Fruit fly (Drosophila melanogaster): Measurements from ENCODE around the gene CG5282.

Gene CG5282

DNA sequence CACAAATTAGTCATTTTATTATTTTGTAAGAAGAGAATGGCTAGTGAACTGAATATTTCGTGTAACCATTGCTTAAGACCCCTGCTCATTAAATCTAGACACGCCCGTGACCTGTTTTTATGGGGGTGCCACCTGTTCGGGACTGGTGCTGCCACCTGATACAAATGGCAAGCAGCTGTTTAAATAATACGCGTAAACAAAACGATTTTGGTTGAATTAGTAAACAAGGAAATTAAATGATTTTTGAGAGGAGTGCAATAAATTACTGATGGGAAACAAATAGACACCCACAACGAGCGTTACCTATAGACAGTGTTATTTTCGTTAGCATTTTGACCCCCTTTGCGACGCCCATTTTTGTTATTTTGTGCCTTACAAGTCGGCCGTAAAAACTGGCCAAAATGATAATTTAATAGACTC is 48.9 kb upstream of the CG5282 start (continued):
- TF ChIP-seq tgo (GFP tag; IDR thresholded peaks at IDR 0.05) = no peak
- peak; percentile 92 for TF ChIP-seq B-H2 (GFP tag; optimal IDR thresholded peaks at IDR 0.05)
- peak; percentile 46 to 93 for TF ChIP-seq crp (GFP tag; optimal IDR thresholded peaks at IDR 0.05)
- TF ChIP-seq CG12299 (tag; optimal IDR thresholded peaks at IDR 0.05) = peak; percentile 75
- no peak for TF ChIP-seq pan (optimal IDR thresholded peaks at IDR 0.05)
- no peak for TF ChIP-seq pan (GFP tag; optimal IDR thresholded peaks at IDR 0.05 in 1 of 2, IDR thresholded peaks at IDR 0.05 in 1 of 2)
- peak; percentile 80 for TF ChIP-seq CG14710 (tag; optimal IDR thresholded peaks at IDR 0.05)
- no peak for TF ChIP-seq vnd (GFP tag; IDR thresholded peaks at IDR 0.05; ENCODE audit: partially characterized antibody)
- peak in 1 of 2 experiments; percentile 62 for TF ChIP-seq insv (GFP tag; optimal IDR thresholded peaks at IDR 0.05)
- TF ChIP-seq CkIIα-i1 (GFP tag; IDR thresholded peaks at IDR 0.05) = no peak
- peak; percentile 82 for TF ChIP-seq CG9876 (GFP tag; optimal IDR thresholded peaks at IDR 0.05)
- peak; percentile 70 for TF ChIP-seq trem (tag; optimal IDR thresholded peaks at IDR 0.05)
- peak; percentile 81 for TF ChIP-seq CG12071 (GFP tag; optimal IDR thresholded peaks at IDR 0.05)
- TF ChIP-seq CG4404 (GFP tag; IDR thresholded peaks at IDR 0.05) = no peak
- TF ChIP-seq CG2199 (GFP tag; IDR thresholded peaks at IDR 0.05) = no peak
- TF ChIP-seq Jarid2 (GFP tag; optimal IDR thresholded peaks at IDR 0.05) = peak; percentile 48
- no peak for TF ChIP-seq CG4730 (GFP tag; IDR thresholded peaks at IDR 0.05)
- TF ChIP-seq wek (GFP tag; optimal IDR thresholded peaks at IDR 0.05) = peak; percentile 69
- peak; percentile 91 for TF ChIP-seq CG4617 (GFP tag; optimal IDR thresholded peaks at IDR 0.05; ENCODE audit: borderline replicate concordance)
- TF ChIP-seq cas (GFP tag; IDR thresholded peaks at IDR 0.05) = no peak
- peak; percentile 82 for TF ChIP-seq CG13775 (GFP tag; optimal IDR thresholded peaks at IDR 0.05)
- peak; percentile 79 for TF ChIP-seq nau (GFP tag; optimal IDR thresholded peaks at IDR 0.05)
- TF ChIP-seq Dp (GFP tag; optimal IDR thresholded peaks at IDR 0.05) = peak; percentile 49
- TF ChIP-seq tin (GFP tag; optimal IDR thresholded peaks at IDR 0.05) = peak; percentile 95
- peak; percentile 49 for TF ChIP-seq run (tag; optimal IDR thresholded peaks at IDR 0.05)
- no peak for TF ChIP-seq CG10366 (GFP tag; IDR thresholded peaks at IDR 0.05)
- TF ChIP-seq ind (GFP tag; optimal IDR thresholded peaks at IDR 0.05) = peak; percentile 93
- peak; percentile 77 for TF ChIP-seq HmgD (GFP tag; optimal IDR thresholded peaks at IDR 0.05)
- no peak for TF ChIP-seq Optix (GFP tag; IDR thresholded peaks at IDR 0.05)
- peak; percentile 78 for TF ChIP-seq maf-S (GFP tag; optimal IDR thresholded peaks at IDR 0.05)
- TF ChIP-seq Doc2 (GFP tag; IDR thresholded peaks at IDR 0.05) = no peak
- TF ChIP-seq D (optimal IDR thresholded peaks at IDR 0.05) = no peak
- peak; percentile 72 for TF ChIP-seq D (GFP tag; optimal IDR thresholded peaks at IDR 0.05)
- TF ChIP-seq CG12744 (GFP tag; optimal IDR thresholded peaks at IDR 0.05) = peak; percentile 74
- peak; percentile 84 for TF ChIP-seq CG34376 (GFP tag; optimal IDR thresholded peaks at IDR 0.05)
- TF ChIP-seq H15 (GFP tag; IDR thresholded peaks at IDR 0.05) = no peak
- peak; percentile 74 for TF ChIP-seq CG4820 (GFP tag; optimal IDR thresholded peaks at IDR 0.05)
- peak; percentile 41 for TF ChIP-seq CG7271 (tag; optimal IDR thresholded peaks at IDR 0.05)
- TF ChIP-seq ERR (GFP tag; optimal IDR thresholded peaks at IDR 0.05) = peak; percentile 60
- peak; percentile 80 for TF ChIP-seq shn (GFP tag; optimal IDR thresholded peaks at IDR 0.05)
- TF ChIP-seq CG8478 (optimal IDR thresholded peaks at IDR 0.05) = no peak
- peak; percentile 37 for TF ChIP-seq salm (tag; optimal IDR thresholded peaks at IDR 0.05)
- TF ChIP-seq CTCF (GFP tag; optimal IDR thresholded peaks at IDR 0.05) = peak; percentile 27
- peak; percentile 70 for TF ChIP-seq CG15696 (tag; optimal IDR thresholded peaks at IDR 0.05)
- TF ChIP-seq unpg (GFP tag; optimal IDR thresholded peaks at IDR 0.05) = peak; percentile 86
- peak; percentile 85 for TF ChIP-seq Ets97D (GFP tag; optimal IDR thresholded peaks at IDR 0.05)
- no peak for TF ChIP-seq gce (GFP tag; IDR thresholded peaks at IDR 0.05)
- peak; percentile 78 for TF ChIP-seq CG10462 (GFP tag; optimal IDR thresholded peaks at IDR 0.05)
- TF ChIP-seq CG32772 (GFP tag; IDR thresholded peaks at IDR 0.05) = no peak
- peak; percentile 55 for TF ChIP-seq CG12219 (GFP tag; optimal IDR thresholded peaks at IDR 0.05)
- peak; percentile 79 for TF ChIP-seq Antp (GFP tag; optimal IDR thresholded peaks at IDR 0.05)
- peak; percentile 76 for TF ChIP-seq kay (GFP tag; optimal IDR thresholded peaks at IDR 0.05)
- TF ChIP-seq CG30403 (GFP tag; optimal IDR thresholded peaks at IDR 0.05) = peak; percentile 92

All from whole organism, embryonic.